Worm (Caenorhabditis elegans) whole organism, early embryonic: ENCODE data around the gene T28C12.15.

Experiments used
- B0310.2 ChIP-seq: sonication (generic microtip); optimal IDR thresholded peaks from 2 replicates; lab custom pipeline; 2016; ENCODE audit warnings: mild to moderate bottlenecking, missing genetic modification characterization, missing compliant biosample characterization
- F13C5.2 ChIP-seq: sonication (generic microtip); optimal IDR thresholded peaks from 2 replicates; lab custom pipeline; 2017; ENCODE audit warnings: mild to moderate bottlenecking, missing genetic modification characterization, inconsistent platforms, missing compliant biosample characterization
- aly-1 ChIP-seq: sonication (generic microtip); optimal IDR thresholded peaks from 2 replicates; lab custom pipeline; 2016; ENCODE audit warnings: missing genetic modification characterization, missing compliant biosample characterization
- ama-1 ChIP-seq: fragments of 150-350 bp; optimal IDR thresholded peaks from 2 replicates; lab custom pipeline; 2014
- ceh-13 ChIP-seq: fragments of 200-800 bp; sonication (Bioruptor generic); optimal IDR thresholded peaks from 2 replicates; lab custom pipeline; 2018; ENCODE audit warnings: mild to moderate bottlenecking, missing genetic modification characterization, missing compliant biosample characterization
- ceh-36 ChIP-seq: sonication (generic microtip); optimal IDR thresholded peaks from 2 replicates; lab custom pipeline; 2016; ENCODE audit warnings: missing genetic modification characterization, inconsistent platforms, missing compliant biosample characterization
- ets-7 ChIP-seq: sonication (generic microtip); optimal IDR thresholded peaks from 2 replicates; lab custom pipeline; 2016; ENCODE audit warnings: missing genotype, missing genetic modification characterization, missing compliant biosample characterization
- flt-1 ChIP-seq: fragments of 200-800 bp; sonication (Bioruptor generic); IDR thresholded peaks from 2 replicates; pipeline ENCODE4 v1.3.6; 2022; ENCODE audit warnings: missing genetic modification characterization, missing compliant biosample characterization
- hmbx-1 ChIP-seq: sonication (generic microtip); optimal IDR thresholded peaks from 2 replicates; lab custom pipeline; 2016; ENCODE audit warnings: mild to moderate bottlenecking, missing genetic modification characterization, missing compliant biosample characterization
- hmg-4 ChIP-seq: fragments of 200-800 bp; sonication (Bioruptor generic); optimal IDR thresholded peaks from 2 replicates; lab custom pipeline; 2018; ENCODE audit warnings: mild to moderate bottlenecking, missing genetic modification characterization, missing compliant biosample characterization
- hnd-1 ChIP-seq: sonication (generic microtip); optimal IDR thresholded peaks from 2 replicates; lab custom pipeline; 2016; ENCODE audit warnings: missing genetic modification characterization, missing compliant biosample characterization
- pes-1 ChIP-seq: fragments of 200-800 bp; sonication (Bioruptor generic); IDR thresholded peaks from 2 replicates; pipeline ENCODE4 v1.3.6; 2022; ENCODE audit warnings: missing genetic modification reagents, missing genetic modification characterization, missing compliant biosample characterization
- scrt-1 ChIP-seq: fragments of 200-800 bp; sonication (Bioruptor generic); IDR thresholded peaks from 2 replicates; pipeline ENCODE4 v1.3.6; 2022; ENCODE audit warnings: missing genetic modification characterization, missing compliant biosample characterization
- sea-1 ChIP-seq: fragments of 200-800 bp; sonication (Bioruptor generic); conservative IDR thresholded peaks from 2 replicates; pipeline ENCODE4 v1.3.6; 2022; ENCODE audit warnings: missing genetic modification characterization, missing compliant biosample characterization
- tbx-11 ChIP-seq: fragments of 200-800 bp; sonication (Bioruptor generic); IDR thresholded peaks from 2 replicates; pipeline ENCODE4 v1.3.6; 2022; ENCODE audit warnings: missing genetic modification characterization, missing compliant biosample characterization
- tbx-37 ChIP-seq: fragments of 200-800 bp; sonication (Bioruptor generic); conservative IDR thresholded peaks from 2 replicates; pipeline ENCODE4 v1.3.6; 2022; ENCODE audit warnings: missing genetic modification reagents, missing genetic modification characterization, missing compliant biosample characterization
- tra-4 ChIP-seq: sonication (generic microtip); optimal IDR thresholded peaks from 2 replicates; lab custom pipeline; 2017; ENCODE audit warnings: missing genetic modification characterization, missing compliant biosample characterization

T28C12.15 gene

ce11 chrV:6321733-6322198 is at the start of gene T28C12.15:
Gene T28C12.15 (minus strand): TSS chrV:6321783.
- no peak for TF ChIP-seq sea-1 (GFP tag; lab: Robert Waterston, UW)
- no peak for TF ChIP-seq ceh-36 (tag; lab: Kevin White, UChicago)
- TF ChIP-seq tbx-37 (GFP tag; lab: Robert Waterston, UW): no peak
- no peak for TF ChIP-seq ets-7 (tag; lab: Kevin White, UChicago)
- TF ChIP-seq hmbx-1: no peak
- TF ChIP-seq B0310.2 (tag; lab: Kevin White, UChicago): no peak
- no peak for TF ChIP-seq pes-1 (GFP tag; lab: Robert Waterston, UW)
- TF ChIP-seq flt-1 (GFP tag; lab: Robert Waterston, UW): no peak

- TF ChIP-seq ceh-36 (tag; lab: Kevin White, UChicago): no peak
Measured at ce11 chrV:6368494-6368893, 46.9 kb upstream of the T28C12.15 start.

ce11 chrV:6365597-6365996 is 44.0 kb upstream of the T28C12.15 start, which contains the start of gene cest-33:
Gene cest-33 (minus strand): TSS chrV:6365671.
- TF ChIP-seq ets-7 (tag; lab: Kevin White, UChicago) (no peak), ceh-36 (tag; lab: Kevin White, UChicago) (no peak), hmbx-1 (no peak), hmg-4 (GFP tag; lab: Kevin White, UChicago) (no peak), hnd-1 (tag; lab: Kevin White, UChicago) (no peak), B0310.2 (tag; lab: Kevin White, UChicago) (no peak), tbx-37 (GFP tag; lab: Robert Waterston, UW) (no peak), pes-1 (GFP tag; lab: Robert Waterston, UW) (no peak), sea-1 (GFP tag; lab: Robert Waterston, UW) (no peak), F13C5.2 (tag; lab: Kevin White, UChicago) (no peak), scrt-1 (GFP tag; lab: Robert Waterston, UW) (no peak), ama-1 (lab: Kevin White, UChicago) (no peak), tbx-11 (GFP tag; lab: Robert Waterston, UW) (no peak), ceh-13 (GFP tag; lab: Kevin White, UChicago) (no peak), tra-4 (tag; lab: Kevin White, UChicago) (no peak)

- TF ChIP-seq ama-1 (lab: Kevin White, UChicago) (no peak), ceh-13 (GFP tag; lab: Kevin White, UChicago) (no peak)
Measured at ce11 chrV:6364806-6365205, 43.2 kb upstream of the T28C12.15 start.

ce11 chrV:6361688-6362087 is 40.1 kb upstream of the T28C12.15 start:
- TF ChIP-seq tra-4 (tag; lab: Kevin White, UChicago) (no peak), B0310.2 (tag; lab: Kevin White, UChicago) (no peak), flt-1 (GFP tag; lab: Robert Waterston, UW) (no peak), scrt-1 (GFP tag; lab: Robert Waterston, UW) (no peak), ceh-13 (GFP tag; lab: Kevin White, UChicago) (no peak), ets-7 (tag; lab: Kevin White, UChicago) (no peak), sea-1 (GFP tag; lab: Robert Waterston, UW) (no peak), F13C5.2 (tag; lab: Kevin White, UChicago) (no peak), ama-1 (lab: Kevin White, UChicago) (no peak), tbx-37 (GFP tag; lab: Robert Waterston, UW) (no peak), hmbx-1 (no peak), aly-1 (tag; lab: Kevin White, UChicago) (no peak), hnd-1 (tag; lab: Kevin White, UChicago) (no peak), hmg-4 (GFP tag; lab: Kevin White, UChicago) (no peak), pes-1 (GFP tag; lab: Robert Waterston, UW) (no peak), tbx-11 (GFP tag; lab: Robert Waterston, UW) (no peak), ceh-36 (tag; lab: Kevin White, UChicago) (no peak)

ce11 chrV:6359522-6359921 is 37.9 kb upstream of the T28C12.15 start:
- TF ChIP-seq B0310.2 (tag; lab: Kevin White, UChicago): no peak
- TF ChIP-seq hmbx-1: no peak
- no peak for TF ChIP-seq tra-4 (tag; lab: Kevin White, UChicago)
- TF ChIP-seq hnd-1 (tag; lab: Kevin White, UChicago): no peak
- TF ChIP-seq pes-1 (GFP tag; lab: Robert Waterston, UW): no peak
- no peak for TF ChIP-seq hmg-4 (GFP tag; lab: Kevin White, UChicago)
- TF ChIP-seq tbx-11 (GFP tag; lab: Robert Waterston, UW): no peak
- TF ChIP-seq sea-1 (GFP tag; lab: Robert Waterston, UW): no peak
- no peak for TF ChIP-seq tbx-37 (GFP tag; lab: Robert Waterston, UW)
- no peak for TF ChIP-seq ets-7 (tag; lab: Kevin White, UChicago)
- no peak for TF ChIP-seq scrt-1 (GFP tag; lab: Robert Waterston, UW)
- TF ChIP-seq ceh-36 (tag; lab: Kevin White, UChicago): no peak
- TF ChIP-seq aly-1 (tag; lab: Kevin White, UChicago): no peak
- TF ChIP-seq ceh-13 (GFP tag; lab: Kevin White, UChicago): no peak
- no peak for TF ChIP-seq ama-1 (lab: Kevin White, UChicago)
- no peak for TF ChIP-seq flt-1 (GFP tag; lab: Robert Waterston, UW)
- no peak for TF ChIP-seq F13C5.2 (tag; lab: Kevin White, UChicago)

- TF ChIP-seq ets-7 (tag; lab: Kevin White, UChicago): no peak
- no peak for TF ChIP-seq tbx-37 (GFP tag; lab: Robert Waterston, UW)
- TF ChIP-seq sea-1 (GFP tag; lab: Robert Waterston, UW): no peak
- TF ChIP-seq hnd-1 (tag; lab: Kevin White, UChicago): no peak
Measured at ce11 chrV:6358709-6359108, 37.1 kb upstream of the T28C12.15 start.
